Worm (Caenorhabditis elegans): Measurements from ENCODE around the gene B0507.9.
"Not testable (repeated sequence)": the region's sequence is repeated elsewhere in the genome, so short reads cannot be mapped to it uniquely, and the experiment has no call there.

B0507.9 gene

ce11 chrV:8730991-8731390 is 34.8 kb downstream of the B0507.9 start:
- no peak for TF ChIP-seq ceh-39 (tag; optimal IDR thresholded peaks at IDR 0.05)
- TF ChIP-seq nhr-28 (tag; optimal IDR thresholded peaks at IDR 0.05): no peak
- no peak for TF ChIP-seq nhr-76 (tag; optimal IDR thresholded peaks at IDR 0.05)
- TF ChIP-seq elt-3 (tag; optimal IDR thresholded peaks at IDR 0.05): no peak
- TF ChIP-seq cnd-1 (tag; optimal IDR thresholded peaks at IDR 0.05): no peak
- no peak for TF ChIP-seq mls-2 (tag; optimal IDR thresholded peaks at IDR 0.05)
- TF ChIP-seq drap-1 (GFP tag; optimal IDR thresholded peaks at IDR 0.05): no peak
- TF ChIP-seq tbx-8 (GFP tag; optimal IDR thresholded peaks at IDR 0.05): no peak
- no peak for TF ChIP-seq bed-3 (GFP tag; optimal IDR thresholded peaks at IDR 0.05)
- no peak for TF ChIP-seq snpc-4 (tag; optimal IDR thresholded peaks at IDR 0.05)
- TF ChIP-seq nhr-2 (tag; optimal IDR thresholded peaks at IDR 0.05): no peak
- no peak for TF ChIP-seq lsy-2 (tag; optimal IDR thresholded peaks at IDR 0.05)
- no peak for TF ChIP-seq unc-120 (tag; optimal IDR thresholded peaks at IDR 0.05; ENCODE audit: poor library complexity, severe bottlenecking)
- TF ChIP-seq M03D4.4 (tag; optimal IDR thresholded peaks at IDR 0.05): no peak
- no peak for TF ChIP-seq ham-2 (GFP tag; optimal IDR thresholded peaks at IDR 0.05)
- no peak for TF ChIP-seq mep-1 (tag; optimal IDR thresholded peaks at IDR 0.05)
- TF ChIP-seq nhr-237 (tag; optimal IDR thresholded peaks at IDR 0.05): no peak
- TF ChIP-seq sptf-1 (tag; optimal IDR thresholded peaks at IDR 0.05): no peak
- TF ChIP-seq hlh-1 (tag; optimal IDR thresholded peaks at IDR 0.05): no peak
- TF ChIP-seq flh-1 (GFP tag; optimal IDR thresholded peaks at IDR 0.05): no peak

- TF ChIP-seq ham-2 (GFP tag; optimal IDR thresholded peaks at IDR 0.05): no peak
Observed at ce11 chrV:8729100-8729499, 36.7 kb downstream of the B0507.9 start, which contains the start of gene ZC196.5. Gene ZC196.5 (plus strand): TSS chrV:8729400.

- TF ChIP-seq lin-13 (tag; optimal IDR thresholded peaks at IDR 0.05) (no peak), M03D4.4 (tag; optimal IDR thresholded peaks at IDR 0.05) (no peak), nhr-12 (tag; optimal IDR thresholded peaks at IDR 0.05) (no peak), pha-4 (tag; optimal IDR thresholded peaks at IDR 0.05) (no peak), blmp-1 (tag; optimal IDR thresholded peaks at IDR 0.05) (no peak), nhr-28 (tag; optimal IDR thresholded peaks at IDR 0.05) (no peak), ham-2 (GFP tag; optimal IDR thresholded peaks at IDR 0.05) (no peak), elt-3 (tag; optimal IDR thresholded peaks at IDR 0.05) (no peak), cnd-1 (tag; optimal IDR thresholded peaks at IDR 0.05) (no peak), bed-3 (GFP tag; optimal IDR thresholded peaks at IDR 0.05) (no peak), snpc-4 (tag; optimal IDR thresholded peaks at IDR 0.05) (no peak), mls-2 (tag; optimal IDR thresholded peaks at IDR 0.05) (no peak), elt-1 (tag; optimal IDR thresholded peaks at IDR 0.05; ENCODE audit: borderline replicate concordance, insufficient read depth) (no peak), ztf-11 (tag; optimal IDR thresholded peaks at IDR 0.05) (no peak), sptf-1 (tag; optimal IDR thresholded peaks at IDR 0.05) (no peak), ceh-39 (tag; optimal IDR thresholded peaks at IDR 0.05) (no peak), lsy-2 (tag; optimal IDR thresholded peaks at IDR 0.05) (no peak)
Observed at ce11 chrV:8727077-8727476, 38.8 kb downstream of the B0507.9 start, which contains the start of gene ZC196.9. Gene ZC196.9 (minus strand): TSS chrV:8727177.

ce11 chrV:8726228-8726627 is 39.6 kb downstream of the B0507.9 start, which contains the start of gene droe-8:
Gene droe-8 (plus strand): TSS chrV:8726528.
- not testable (repeated sequence) for TF ChIP-seq drap-1 (GFP tag; optimal IDR thresholded peaks at IDR 0.05); zip-8 (tag; optimal IDR thresholded peaks at IDR 0.05); ces-1 (GFP tag; optimal IDR thresholded peaks at IDR 0.05)

ce11 chrV:8722160-8722559 is 43.7 kb downstream of the B0507.9 start, which contains the start of gene ZC196.8:
Gene ZC196.8 (minus strand): TSS chrV:8722260.
- not testable (repeated sequence) for TF ChIP-seq sptf-1 (tag; optimal IDR thresholded peaks at IDR 0.05); bed-3 (GFP tag; optimal IDR thresholded peaks at IDR 0.05); snpc-4 (tag; optimal IDR thresholded peaks at IDR 0.05)

- TF ChIP-seq lin-32 (GFP tag; optimal IDR thresholded peaks at IDR 0.05): no peak
- TF ChIP-seq flh-1 (GFP tag; optimal IDR thresholded peaks at IDR 0.05): no peak
- TF ChIP-seq snpc-4 (tag; optimal IDR thresholded peaks at IDR 0.05): no peak
- no peak for TF ChIP-seq M03D4.4 (tag; optimal IDR thresholded peaks at IDR 0.05)
- TF ChIP-seq sptf-1 (tag; optimal IDR thresholded peaks at IDR 0.05): no peak
- no peak for TF ChIP-seq cnd-1 (tag; optimal IDR thresholded peaks at IDR 0.05)
- no peak for TF ChIP-seq drap-1 (GFP tag; optimal IDR thresholded peaks at IDR 0.05)
Observed at ce11 chrV:8718399-8718798, 47.4 kb downstream of the B0507.9 start.
